ENCODE assay signal across 6 worm cellular contexts in the genomic region with DNA sequence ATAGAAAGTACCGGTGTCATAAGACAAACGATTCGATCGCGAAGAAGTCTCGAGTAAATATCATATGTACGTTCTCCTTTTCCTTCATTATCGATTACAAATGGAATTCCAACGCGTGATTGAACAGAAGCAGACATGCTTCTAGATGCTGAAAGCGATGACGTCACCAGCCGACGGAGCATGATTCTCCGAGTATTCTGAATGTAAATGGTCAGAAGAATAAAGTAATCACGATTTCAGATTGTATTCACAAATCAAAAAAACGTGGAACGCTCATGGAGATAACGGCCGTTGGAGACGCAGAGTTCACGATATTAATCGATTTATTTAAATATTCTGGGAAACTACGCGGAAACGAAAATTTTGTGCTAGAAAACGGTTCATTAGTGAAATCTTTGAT.
TF ChIP-seq lines count a peak whose summit lies in the region.

clpp-1 (minus strand) TSS at position 197 of the 400 bp plus-strand sequence.

TF ChIP-seq in whole organism, L1 larva, 84 proteins besides CTCF, POLR2A, EP300 and RAD21 (continues in another document):
- peak; percentile 60 for TF ChIP-seq ztf-4 (tag; optimal IDR thresholded peaks at IDR 0.05; lab: Kevin White, UChicago)
- TF ChIP-seq mef-2 (tag; optimal IDR thresholded peaks at IDR 0.05; lab: Kevin White, UChicago), result no peak
- TF ChIP-seq pag-3 (tag; optimal IDR thresholded peaks at IDR 0.05; lab: Kevin White, UChicago; ENCODE audit: borderline replicate concordance, insufficient read depth), result no peak
- no peak for TF ChIP-seq mep-1 (tag; optimal IDR thresholded peaks at IDR 0.05; lab: Kevin White, UChicago)
- TF ChIP-seq efl-1 (optimal IDR thresholded peaks at IDR 0.05; lab: Kevin White, UChicago), result peak in 1 of 2 experiments; percentile 8
- peak in 1 of 2 experiments; percentile 84 for TF ChIP-seq efl-1 (GFP tag; optimal IDR thresholded peaks at IDR 0.05 in 1 of 2; lab: Kevin White, UChicago)
- peak; percentile 28 for TF ChIP-seq fkh-8 (tag; optimal IDR thresholded peaks at IDR 0.05; lab: Kevin White, UChicago)
- no peak for TF ChIP-seq mab-9 (GFP tag; IDR thresholded peaks at IDR 0.05; lab: Robert Waterston, UW)
- no peak for TF ChIP-seq blmp-1 (tag; optimal IDR thresholded peaks at IDR 0.05; lab: Kevin White, UChicago)
- no peak for TF ChIP-seq elt-2 (tag; optimal IDR thresholded peaks at IDR 0.05; lab: Kevin White, UChicago)
- TF ChIP-seq ceh-88 (GFP tag; IDR thresholded peaks at IDR 0.05; lab: Robert Waterston, UW), result 0 out of 2 replicates have a peak, but pooled peaks have one; percentile 8
- TF ChIP-seq unc-30 (tag; optimal IDR thresholded peaks at IDR 0.05; lab: Kevin White, UChicago), result no peak
- TF ChIP-seq fkh-10 (GFP tag; optimal IDR thresholded peaks at IDR 0.05; lab: Kevin White, UChicago), result no peak
- no peak for TF ChIP-seq C04F5.9 (tag; optimal IDR thresholded peaks at IDR 0.05; lab: Kevin White, UChicago)

TF ChIP-seq in whole organism, L2 larva, 48 proteins besides CTCF, POLR2A, EP300 and RAD21:
- TF ChIP-seq crh-2 (tag; optimal IDR thresholded peaks at IDR 0.05; lab: Kevin White, UChicago) (peak; percentile 5), ama-1 (optimal IDR thresholded peaks at IDR 0.05; lab: Kevin White, UChicago) (peak; percentile 58), lsy-2 (tag; optimal IDR thresholded peaks at IDR 0.05; lab: Kevin White, UChicago) (peak in 1 of 2 experiments; percentile 29), gmeb-1 (tag; optimal IDR thresholded peaks at IDR 0.05; lab: Kevin White, UChicago) (peak; percentile 43), zag-1 (tag; optimal IDR thresholded peaks at IDR 0.05; lab: Kevin White, UChicago) (no peak), nhr-129 (tag; optimal IDR thresholded peaks at IDR 0.05; lab: Kevin White, UChicago) (peak; percentile 36), ceh-16 (tag; optimal IDR thresholded peaks at IDR 0.05; lab: Kevin White, UChicago) (no peak), mab-5 (tag; optimal IDR thresholded peaks at IDR 0.05; lab: Kevin White, UChicago) (no peak), sma-9 (GFP tag; optimal IDR thresholded peaks at IDR 0.05; lab: Kevin White, UChicago) (peak; percentile 23), sma-9 (tag; optimal IDR thresholded peaks at IDR 0.05; lab: Kevin White, UChicago) (no peak)
TF ChIP-seq in whole organism, L2 larva: peak in this region for 6.

TF ChIP-seq in whole organism, L3 larva, 47 proteins besides CTCF, POLR2A, EP300 and RAD21:
- TF ChIP-seq R02D3.7 (tag; optimal IDR thresholded peaks at IDR 0.05; lab: Kevin White, UChicago) (no peak), ama-1 (optimal IDR thresholded peaks at IDR 0.05; lab: Kevin White, UChicago) (peak; percentile 75), elt-2 (tag; optimal IDR thresholded peaks at IDR 0.05; lab: Kevin White, UChicago) (peak; percentile 50), nhr-76 (tag; optimal IDR thresholded peaks at IDR 0.05; lab: Kevin White, UChicago) (no peak), nhr-67 (tag; optimal IDR thresholded peaks at IDR 0.05; lab: Kevin White, UChicago) (no peak), daf-12 (tag; optimal IDR thresholded peaks at IDR 0.05; lab: Kevin White, UChicago) (no peak)

TF ChIP-seq in whole organism, L4 larva, 104 proteins besides CTCF, POLR2A, EP300 and RAD21 (continues in another document):
- TF ChIP-seq hlh-30 (tag; optimal IDR thresholded peaks at IDR 0.05; lab: Kevin White, UChicago; ENCODE audit: insufficient read depth) (peak; percentile 29), daf-19 (GFP tag; conservative IDR thresholded peaks at IDR 0.05; lab: Robert Waterston, UW) (no peak), zip-2 (tag; optimal IDR thresholded peaks at IDR 0.05; lab: Kevin White, UChicago) (no peak), Y105C5A.15 (GFP tag; IDR thresholded peaks at IDR 0.05; lab: Robert Waterston, UW) (no peak), ceh-44 (GFP tag; IDR thresholded peaks at IDR 0.05; lab: Robert Waterston, UW) (no peak), unc-39 (tag; optimal IDR thresholded peaks at IDR 0.05; lab: Kevin White, UChicago) (no peak), aly-2 (tag; optimal IDR thresholded peaks at IDR 0.05; lab: Kevin White, UChicago) (no peak), skn-1 (tag; optimal IDR thresholded peaks at IDR 0.05; lab: Kevin White, UChicago) (no peak), ceh-32 (tag; optimal IDR thresholded peaks at IDR 0.05; lab: Kevin White, UChicago; ENCODE audit: poor library complexity) (no peak), zfp-3 (GFP tag; conservative IDR thresholded peaks at IDR 0.05; lab: Robert Waterston, UW) (peak; percentile 66; the same call in 1 of the 2 replicates), dve-1 (tag; optimal IDR thresholded peaks at IDR 0.05; lab: Kevin White, UChicago; ENCODE audit: insufficient read depth) (peak; percentile 16), ZK546.5 (tag; optimal IDR thresholded peaks at IDR 0.05; lab: Kevin White, UChicago) (no peak), nhr-25 (tag; optimal IDR thresholded peaks at IDR 0.05; lab: Kevin White, UChicago; ENCODE audit: borderline replicate concordance, insufficient read depth) (no peak), ceh-20 (GFP tag; IDR thresholded peaks at IDR 0.05; lab: Robert Waterston, UW) (no peak), dmd-8 (GFP tag; IDR thresholded peaks at IDR 0.05; lab: Robert Waterston, UW) (no peak), D1046.2 (GFP tag; IDR thresholded peaks at IDR 0.05; lab: Robert Waterston, UW) (no peak), daf-12 (tag; optimal IDR thresholded peaks at IDR 0.05; lab: Kevin White, UChicago) (no peak), lin-13 (GFP tag; optimal IDR thresholded peaks at IDR 0.05; lab: Kevin White, UChicago) (no peak), mes-2 (tag; optimal IDR thresholded peaks at IDR 0.05; lab: Kevin White, UChicago; ENCODE audit: poor library complexity, severe bottlenecking) (peak; percentile 16)

TF ChIP-seq in whole organism, mixed stage, embryonic, 35 proteins besides CTCF, POLR2A, EP300 and RAD21:
- TF ChIP-seq zip-8 (tag; optimal IDR thresholded peaks at IDR 0.05; lab: Kevin White, UChicago) (peak; percentile 17), unc-39 (tag; optimal IDR thresholded peaks at IDR 0.05; lab: Kevin White, UChicago) (no peak)
TF ChIP-seq in whole organism, mixed stage, embryonic: peak in this region for 1.

TF ChIP-seq in whole organism, young adult, 124 proteins besides CTCF, POLR2A, EP300 and RAD21:
- TF ChIP-seq dpff-1 (tag; optimal IDR thresholded peaks at IDR 0.05; lab: Kevin White, UChicago) (no peak), rpc-1 (optimal IDR thresholded peaks at IDR 0.05; lab: Kevin White, UChicago) (no peak), rpc-1 (tag; optimal IDR thresholded peaks at IDR 0.05; lab: Kevin White, UChicago) (no peak), Y53G8AR.9 (GFP tag; conservative IDR thresholded peaks at IDR 0.05; lab: Robert Waterston, UW) (peak; percentile 50; the same call in 1 of the 2 replicates), dox-1 (GFP tag; IDR thresholded peaks at IDR 0.05; lab: Robert Waterston, UW) (no peak), tbx-9 (tag; optimal IDR thresholded peaks at IDR 0.05; lab: Kevin White, UChicago; ENCODE audit: borderline replicate concordance) (no peak), ztf-22 (GFP tag; optimal IDR thresholded peaks at IDR 0.05; lab: Kevin White, UChicago) (no peak), snpc-3.4 (tag; optimal IDR thresholded peaks at IDR 0.05; lab: Kevin White, UChicago) (peak; percentile 5), ccch-3 (GFP tag; optimal IDR thresholded peaks at IDR 0.05; lab: Kevin White, UChicago) (no peak), atf-7 (tag; optimal IDR thresholded peaks at IDR 0.05; lab: Kevin White, UChicago) (peak; percentile 74), nhr-120 (GFP tag; IDR thresholded peaks at IDR 0.05; lab: Robert Waterston, UW) (no peak), mel-28 (tag; optimal IDR thresholded peaks at IDR 0.05; lab: Kevin White, UChicago; ENCODE audit: borderline replicate concordance) (peak; percentile 39), B0336.3 (GFP tag; IDR thresholded peaks at IDR 0.05; lab: Robert Waterston, UW) (peak; percentile 23; the same call in 1 of the 2 replicates), ceh-27 (GFP tag; optimal IDR thresholded peaks at IDR 0.05; lab: Kevin White, UChicago) (no peak), pha-4 (tag; optimal IDR thresholded peaks at IDR 0.05; lab: Kevin White, UChicago) (no peak), ama-1 (optimal IDR thresholded peaks at IDR 0.05; lab: Kevin White, UChicago) (peak; percentile 35), ama-1 (GFP tag; optimal IDR thresholded peaks at IDR 0.05; lab: Kevin White, UChicago) (no peak), aptf-3 (GFP tag; IDR thresholded peaks at IDR 0.05; lab: Robert Waterston, UW) (no peak), lin-54 (GFP tag; optimal IDR thresholded peaks at IDR 0.05; lab: Kevin White, UChicago) (peak; percentile 17), K11D2.4 (GFP tag; IDR thresholded peaks at IDR 0.05; lab: Robert Waterston, UW) (0 out of 2 replicates have a peak, but pooled peaks have one; percentile 14), hrde-1 (tag; optimal IDR thresholded peaks at IDR 0.05; lab: Kevin White, UChicago; ENCODE audit: borderline replicate concordance) (no peak), F10E7.11 (tag; optimal IDR thresholded peaks at IDR 0.05; lab: Kevin White, UChicago) (peak; percentile 2), bed-1 (GFP tag; IDR thresholded peaks at IDR 0.05; lab: Robert Waterston, UW) (0 out of 2 replicates have a peak, but pooled peaks have one; percentile 7), nhr-90 (tag; optimal IDR thresholded peaks at IDR 0.05; lab: Kevin White, UChicago) (no peak), tlf-1 (GFP tag; optimal IDR thresholded peaks at IDR 0.05; lab: Kevin White, UChicago) (peak; percentile 31), fkh-3 (tag; optimal IDR thresholded peaks at IDR 0.05; lab: Kevin White, UChicago) (no peak), snpc-4 (GFP tag; optimal IDR thresholded peaks at IDR 0.05; lab: Kevin White, UChicago) (no peak), snpc-4 (tag; optimal IDR thresholded peaks at IDR 0.05; lab: Kevin White, UChicago) (no peak), gei-17 (GFP tag; optimal IDR thresholded peaks at IDR 0.05; lab: Kevin White, UChicago) (peak; percentile 12), akir-1 (GFP tag; optimal IDR thresholded peaks at IDR 0.05; lab: Kevin White, UChicago) (no peak), nfyb-1 (GFP tag; IDR thresholded peaks at IDR 0.05; lab: Robert Waterston, UW) (peak; percentile 43; the same call in 1 of the 2 replicates), ceh-79 (tag; optimal IDR thresholded peaks at IDR 0.05; lab: Kevin White, UChicago) (no peak), dpl-1 (GFP tag; optimal IDR thresholded peaks at IDR 0.05; lab: Kevin White, UChicago) (no peak)
